Comparison of ENCODE assay signal across 3 fruit fly cellular contexts in genomic region chrX:22509085-22509484, dm6.
A peak's percentile ranks its signal among the peaks of the same experiment; 100 is the strongest.
TF ChIP-seq lines count a peak whose summit lies in the region.

No protein-coding gene starts in this region.

- no peak for TF ChIP-seq CTCF in whole organism, embryonic (GFP tag; optimal IDR thresholded peaks at IDR 0.05; lab: Kevin White, UChicago)

TF ChIP-seq in whole organism, embryonic, 481 proteins besides CTCF, POLR2A, EP300 and RAD21 (continues in another document):
- no peak for TF ChIP-seq Gug (GFP tag; IDR thresholded peaks at IDR 0.05; lab: Robert Waterston, UW)
- TF ChIP-seq CG16779 (GFP tag; IDR thresholded peaks at IDR 0.05; lab: Robert Waterston, UW): no peak
- no peak for TF ChIP-seq zen (tag; optimal IDR thresholded peaks at IDR 0.05; lab: Kevin White, UChicago)
- TF ChIP-seq CG1233 (GFP tag; optimal IDR thresholded peaks at IDR 0.05; lab: Kevin White, UChicago): peak; percentile 10
- peak; percentile 29 for TF ChIP-seq CG1529 (GFP tag; optimal IDR thresholded peaks at IDR 0.05; lab: Kevin White, UChicago)
- TF ChIP-seq CG10979 (tag; optimal IDR thresholded peaks at IDR 0.05; lab: Kevin White, UChicago): peak; percentile 51
- TF ChIP-seq fd96Cb (tag; optimal IDR thresholded peaks at IDR 0.05; lab: Kevin White, UChicago): peak; percentile 34
- TF ChIP-seq dmrt99B (tag; optimal IDR thresholded peaks at IDR 0.05; lab: Kevin White, UChicago): peak; percentile 61
- no peak for TF ChIP-seq CG17829 (tag; optimal IDR thresholded peaks at IDR 0.05; lab: Kevin White, UChicago)
- peak; percentile 5 for TF ChIP-seq CG15696 (tag; optimal IDR thresholded peaks at IDR 0.05; lab: Kevin White, UChicago)
- no peak for TF ChIP-seq Six4 (GFP tag; optimal IDR thresholded peaks at IDR 0.05; lab: Kevin White, UChicago)
- no peak for TF ChIP-seq knrl (GFP tag; IDR thresholded peaks at IDR 0.05; lab: Robert Waterston, UW; ENCODE audit: partially characterized antibody)
- peak; percentile 8 for TF ChIP-seq CG6654 (GFP tag; optimal IDR thresholded peaks at IDR 0.05; lab: Kevin White, UChicago)
- no peak for TF ChIP-seq CG6254 (GFP tag; optimal IDR thresholded peaks at IDR 0.05; lab: Kevin White, UChicago)
- TF ChIP-seq Chrac-16 (GFP tag; optimal IDR thresholded peaks at IDR 0.05; lab: Kevin White, UChicago): peak; percentile 23
- TF ChIP-seq CG9215 (GFP tag; IDR thresholded peaks at IDR 0.05; lab: Robert Waterston, UW): no peak
- TF ChIP-seq CG10462 (GFP tag; optimal IDR thresholded peaks at IDR 0.05; lab: Kevin White, UChicago): no peak
- no peak for TF ChIP-seq Bdp1 (GFP tag; optimal IDR thresholded peaks at IDR 0.05; lab: Kevin White, UChicago)
- no peak for TF ChIP-seq inv (GFP tag; IDR thresholded peaks at IDR 0.05; lab: Robert Waterston, UW; ENCODE audit: partially characterized antibody)
- no peak for TF ChIP-seq gro (GFP tag; optimal IDR thresholded peaks at IDR 0.05; lab: Kevin White, UChicago)
- no peak for TF ChIP-seq Opbp (GFP tag; IDR thresholded peaks at IDR 0.05; lab: Robert Waterston, UW; ENCODE audit: partially characterized antibody)
- TF ChIP-seq CG6791 (GFP tag; IDR thresholded peaks at IDR 0.05; lab: Robert Waterston, UW; ENCODE audit: partially characterized antibody): no peak
- no peak for TF ChIP-seq CG7271 (tag; optimal IDR thresholded peaks at IDR 0.05; lab: Kevin White, UChicago)
- TF ChIP-seq CG31224 (GFP tag; IDR thresholded peaks at IDR 0.05; lab: Robert Waterston, UW): no peak
- no peak for TF ChIP-seq Sin3A (optimal IDR thresholded peaks at IDR 0.05; lab: Kevin White, UChicago)
- no peak for TF ChIP-seq CG9609 (GFP tag; optimal IDR thresholded peaks at IDR 0.05; lab: Kevin White, UChicago)
- TF ChIP-seq peb (GFP tag; IDR thresholded peaks at IDR 0.05; lab: Robert Waterston, UW): no peak
- peak; percentile 48 for TF ChIP-seq CG18262 (tag; optimal IDR thresholded peaks at IDR 0.05; lab: Kevin White, UChicago)
- peak; percentile 4 for TF ChIP-seq CG18476 (GFP tag; optimal IDR thresholded peaks at IDR 0.05; lab: Kevin White, UChicago)
- peak; percentile 66 for TF ChIP-seq Blimp-1 (GFP tag; optimal IDR thresholded peaks at IDR 0.05; lab: Kevin White, UChicago)
- TF ChIP-seq CG9437 (GFP tag; optimal IDR thresholded peaks at IDR 0.05; lab: Kevin White, UChicago): no peak

TF ChIP-seq in whole organism, prepupa, 60 proteins besides CTCF, POLR2A, EP300 and RAD21 (continues in another document):
- TF ChIP-seq CG34406 (GFP tag; optimal IDR thresholded peaks at IDR 0.05; lab: Kevin White, UChicago) (no peak), salr (GFP tag; optimal IDR thresholded peaks at IDR 0.05; lab: Kevin White, UChicago) (no peak), CG32006 (GFP tag; optimal IDR thresholded peaks at IDR 0.05; lab: Kevin White, UChicago) (peak; percentile 79), net (GFP tag; optimal IDR thresholded peaks at IDR 0.05; lab: Kevin White, UChicago) (no peak), fd59A (GFP tag; optimal IDR thresholded peaks at IDR 0.05; lab: Kevin White, UChicago) (no peak), CG10669 (GFP tag; optimal IDR thresholded peaks at IDR 0.05; lab: Kevin White, UChicago) (no peak), fkh (GFP tag; optimal IDR thresholded peaks at IDR 0.05; lab: Kevin White, UChicago) (no peak), CG11762 (GFP tag; optimal IDR thresholded peaks at IDR 0.05; lab: Kevin White, UChicago; ENCODE audit: insufficient read depth) (peak; percentile 2), OdsH (GFP tag; optimal IDR thresholded peaks at IDR 0.05; lab: Kevin White, UChicago) (peak; percentile 38), CG9139 (GFP tag; optimal IDR thresholded peaks at IDR 0.05; lab: Kevin White, UChicago) (no peak), vri (GFP tag; optimal IDR thresholded peaks at IDR 0.05; lab: Kevin White, UChicago) (no peak), lz (GFP tag; optimal IDR thresholded peaks at IDR 0.05; lab: Kevin White, UChicago) (no peak), dac (GFP tag; optimal IDR thresholded peaks at IDR 0.05; lab: Kevin White, UChicago) (peak; percentile 20), CG7368 (GFP tag; optimal IDR thresholded peaks at IDR 0.05; lab: Kevin White, UChicago) (no peak), acj6 (GFP tag; optimal IDR thresholded peaks at IDR 0.05; lab: Kevin White, UChicago) (no peak), CG11294 (GFP tag; IDR thresholded peaks at IDR 0.05; lab: Robert Waterston, UW) (no peak), topi (GFP tag; optimal IDR thresholded peaks at IDR 0.05; lab: Kevin White, UChicago) (no peak), Gug (GFP tag; IDR thresholded peaks at IDR 0.05; lab: Robert Waterston, UW) (0 out of 2 replicates have a peak, but pooled peaks have one; percentile 16), achi (GFP tag; optimal IDR thresholded peaks at IDR 0.05; lab: Kevin White, UChicago) (no peak), esn (GFP tag; optimal IDR thresholded peaks at IDR 0.05; lab: Kevin White, UChicago) (no peak), cyc (GFP tag; optimal IDR thresholded peaks at IDR 0.05; lab: Kevin White, UChicago) (no peak), CG15336 (GFP tag; IDR thresholded peaks at IDR 0.05; lab: Robert Waterston, UW) (peak; percentile 65), Hr38 (GFP tag; optimal IDR thresholded peaks at IDR 0.05; lab: Kevin White, UChicago) (no peak), CG6808 (GFP tag; optimal IDR thresholded peaks at IDR 0.05; lab: Kevin White, UChicago) (no peak), dsx (GFP tag; optimal IDR thresholded peaks at IDR 0.05; lab: Kevin White, UChicago; ENCODE audit: poor library complexity, severe bottlenecking) (no peak), CG10631 (GFP tag; optimal IDR thresholded peaks at IDR 0.05; lab: Kevin White, UChicago) (peak; percentile 18), CG11902 (GFP tag; optimal IDR thresholded peaks at IDR 0.05; lab: Kevin White, UChicago) (no peak), CG8632 (GFP tag; optimal IDR thresholded peaks at IDR 0.05; lab: Kevin White, UChicago) (no peak), ss (GFP tag; optimal IDR thresholded peaks at IDR 0.05; lab: Kevin White, UChicago) (no peak), svp (GFP tag; lab: Kevin White, UChicago) (peak; percentile 17), CG8319 (GFP tag; optimal IDR thresholded peaks at IDR 0.05; lab: Kevin White, UChicago) (no peak), CG6854 (GFP tag; optimal IDR thresholded peaks at IDR 0.05; lab: Kevin White, UChicago) (no peak), Blimp-1 (GFP tag; optimal IDR thresholded peaks at IDR 0.05; lab: Kevin White, UChicago) (no peak), Eip93F (GFP tag; optimal IDR thresholded peaks at IDR 0.05; lab: Kevin White, UChicago) (no peak)

TF ChIP-seq in whole organism, pupa, 21 proteins besides CTCF, POLR2A, EP300 and RAD21:
- TF ChIP-seq CG32121 (GFP tag; IDR thresholded peaks at IDR 0.05; lab: Robert Waterston, UW) (no peak; the same call in 1 of the 2 replicates), CG8301 (tag; optimal IDR thresholded peaks at IDR 0.05; lab: Kevin White, UChicago) (no peak), Pif1A (GFP tag; optimal IDR thresholded peaks at IDR 0.05; lab: Kevin White, UChicago) (peak; percentile 18), CG10348 (GFP tag; IDR thresholded peaks at IDR 0.05; lab: Robert Waterston, UW) (0 out of 2 replicates have a peak, but pooled peaks have one; percentile 37), Pif1B (GFP tag; optimal IDR thresholded peaks at IDR 0.05; lab: Kevin White, UChicago) (peak; percentile 3), CG14655 (GFP tag; optimal IDR thresholded peaks at IDR 0.05; lab: Kevin White, UChicago) (peak; percentile 53), CG15710 (tag; optimal IDR thresholded peaks at IDR 0.05; lab: Kevin White, UChicago) (no peak), CG9948 (tag; optimal IDR thresholded peaks at IDR 0.05; lab: Kevin White, UChicago) (no peak), gl (tag; optimal IDR thresholded peaks at IDR 0.05; lab: Kevin White, UChicago) (no peak), D1 (tag; optimal IDR thresholded peaks at IDR 0.05; lab: Kevin White, UChicago) (no peak), CG4496 (GFP tag; IDR thresholded peaks at IDR 0.05; lab: Robert Waterston, UW) (0 out of 3 replicates have a peak, but pooled peaks have one; percentile 51)

Comparison
In these comparisons a context has a peak if more than half of its experiments do, and no peak if none do; other contexts are left out.
1. Of the 7 proteins assayed by ChIP-seq in both whole organism, embryonic and whole organism, prepupa: peak only in whole organism, embryonic: Blimp-1 and Sox102F; only in whole organism, prepupa: Gug and Lpt; in both: none; in neither: 3.